In genomic region chrX:6859756-6860412, dm6 we compare ENCODE assay signal across 1 fruit fly cellular context.
TF ChIP-seq lines count a peak whose summit lies in the region.

No protein-coding gene starts in this region.

TF ChIP-seq in whole organism, embryonic, 481 proteins besides CTCF, POLR2A, EP300 and RAD21 (continued from another document and continues in another):
- TF ChIP-seq Dll (GFP tag; IDR thresholded peaks at IDR 0.05; lab: Robert Waterston, UW; ENCODE audit: partially characterized antibody) (no peak), Hr78 (GFP tag; optimal IDR thresholded peaks at IDR 0.05; lab: Kevin White, UChicago) (no peak), Dip3 (GFP tag; optimal IDR thresholded peaks at IDR 0.05; lab: Kevin White, UChicago) (peak; percentile 82), sob (GFP tag; IDR thresholded peaks at IDR 0.05; lab: Robert Waterston, UW) (peak; percentile 63; the same call in 1 of the 2 replicates), Trl (optimal IDR thresholded peaks at IDR 0.05; lab: Kevin White, UChicago) (no peak), Trl (GFP tag; optimal IDR thresholded peaks at IDR 0.05; lab: Kevin White, UChicago) (peak; percentile 78), CG14667 (GFP tag; IDR thresholded peaks at IDR 0.05; lab: Robert Waterston, UW) (0 out of 2 replicates have a peak, but pooled peaks have one; percentile 44), CG4282 (GFP tag; optimal IDR thresholded peaks at IDR 0.05; lab: Kevin White, UChicago) (no peak), rib (GFP tag; IDR thresholded peaks at IDR 0.05; lab: Robert Waterston, UW) (0 out of 2 replicates have a peak, but pooled peaks have one; percentile 21), CG34376 (GFP tag; optimal IDR thresholded peaks at IDR 0.05; lab: Kevin White, UChicago) (peak; percentile 76), corto (GFP tag; optimal IDR thresholded peaks at IDR 0.05; lab: Kevin White, UChicago) (peak; percentile 21), scrt (GFP tag; optimal IDR thresholded peaks at IDR 0.05; lab: Kevin White, UChicago) (peak; percentile 76), cato (GFP tag; optimal IDR thresholded peaks at IDR 0.05; lab: Kevin White, UChicago; ENCODE audit: borderline replicate concordance) (peak; percentile 62), seq (GFP tag; IDR thresholded peaks at IDR 0.05; lab: Robert Waterston, UW) (0 out of 2 replicates have a peak, but pooled peaks have one; percentile 10), CG8765 (GFP tag; IDR thresholded peaks at IDR 0.05; lab: Robert Waterston, UW) (peak; percentile 36; the same call in 1 of the 2 replicates), Dp (GFP tag; optimal IDR thresholded peaks at IDR 0.05; lab: Kevin White, UChicago) (no peak), exex (tag; optimal IDR thresholded peaks at IDR 0.05; lab: Kevin White, UChicago) (peak; percentile 20), NC2β (GFP tag; optimal IDR thresholded peaks at IDR 0.05; lab: Kevin White, UChicago) (no peak), Oli (tag; optimal IDR thresholded peaks at IDR 0.05; lab: Kevin White, UChicago) (peak; percentile 74), CG12219 (GFP tag; optimal IDR thresholded peaks at IDR 0.05; lab: Kevin White, UChicago) (peak; percentile 61), gro (GFP tag; optimal IDR thresholded peaks at IDR 0.05; lab: Kevin White, UChicago) (peak; percentile 74), fru (optimal IDR thresholded peaks at IDR 0.05; lab: Kevin White, UChicago) (no peak), CG18476 (GFP tag; optimal IDR thresholded peaks at IDR 0.05; lab: Kevin White, UChicago) (peak; percentile 82), Drgx (GFP tag; IDR thresholded peaks at IDR 0.05; lab: Robert Waterston, UW) (peak; percentile 44), ttk (GFP tag; IDR thresholded peaks at IDR 0.05; lab: Robert Waterston, UW) (peak; percentile 64), CG9609 (GFP tag; optimal IDR thresholded peaks at IDR 0.05; lab: Kevin White, UChicago) (no peak), inv (GFP tag; IDR thresholded peaks at IDR 0.05; lab: Robert Waterston, UW; ENCODE audit: partially characterized antibody) (no peak), pan (optimal IDR thresholded peaks at IDR 0.05; lab: Kevin White, UChicago) (no peak), pan (GFP tag; optimal IDR thresholded peaks at IDR 0.05 in 1 of 2, IDR thresholded peaks at IDR 0.05 in 1 of 2) (peak in 1 of 2 experiments; percentile 71), wdn (GFP tag; IDR thresholded peaks at IDR 0.05; lab: Robert Waterston, UW) (no peak), sug (tag; optimal IDR thresholded peaks at IDR 0.05; lab: Kevin White, UChicago) (peak; percentile 25), Bdp1 (GFP tag; optimal IDR thresholded peaks at IDR 0.05; lab: Kevin White, UChicago) (no peak), CG33213 (GFP tag; optimal IDR thresholded peaks at IDR 0.05; lab: Kevin White, UChicago) (peak; percentile 64), Dref (GFP tag; IDR thresholded peaks at IDR 0.05; lab: Robert Waterston, UW) (no peak), z (GFP tag; IDR thresholded peaks at IDR 0.05; lab: Robert Waterston, UW) (no peak), Gug (GFP tag; IDR thresholded peaks at IDR 0.05; lab: Robert Waterston, UW) (peak; percentile 76), H2.0 (GFP tag; IDR thresholded peaks at IDR 0.05; lab: Robert Waterston, UW) (peak; percentile 10; the same call in 1 of the 2 replicates), run (tag; optimal IDR thresholded peaks at IDR 0.05; lab: Kevin White, UChicago) (peak; percentile 23), Nf-YB (GFP tag; optimal IDR thresholded peaks at IDR 0.05; lab: Kevin White, UChicago) (no peak), NFAT (GFP tag; IDR thresholded peaks at IDR 0.05; lab: Robert Waterston, UW) (peak; percentile 64; the same call in 1 of the 2 replicates), CG6254 (GFP tag; optimal IDR thresholded peaks at IDR 0.05; lab: Kevin White, UChicago) (peak; percentile 48), bowl (GFP tag; IDR thresholded peaks at IDR 0.05; lab: Robert Waterston, UW) (0 out of 2 replicates have a peak, but pooled peaks have one; percentile 35), CG7987 (GFP tag; optimal IDR thresholded peaks at IDR 0.05; lab: Kevin White, UChicago) (peak; percentile 23), CG9932 (GFP tag; IDR thresholded peaks at IDR 0.05; lab: Robert Waterston, UW) (peak; percentile 79), TFAM (GFP tag; optimal IDR thresholded peaks at IDR 0.05; lab: Kevin White, UChicago) (peak; percentile 55), toy (GFP tag; IDR thresholded peaks at IDR 0.05; lab: Robert Waterston, UW) (peak; percentile 46; the same call in 1 of the 2 replicates), Gsc (GFP tag; IDR thresholded peaks at IDR 0.05; lab: Robert Waterston, UW) (no peak), CG12104 (GFP tag; optimal IDR thresholded peaks at IDR 0.05; lab: Kevin White, UChicago) (peak; percentile 86), danr (GFP tag; IDR thresholded peaks at IDR 0.05; lab: Robert Waterston, UW) (peak; percentile 57), gsb-n (tag; optimal IDR thresholded peaks at IDR 0.05; lab: Kevin White, UChicago) (peak; percentile 3), CG5245 (GFP tag; optimal IDR thresholded peaks at IDR 0.05; lab: Kevin White, UChicago) (peak; percentile 68), CG34422 (GFP tag; IDR thresholded peaks at IDR 0.05; lab: Robert Waterston, UW) (peak; percentile 81), dan (GFP tag; IDR thresholded peaks at IDR 0.05; lab: Robert Waterston, UW) (no peak), CG11723 (GFP tag; optimal IDR thresholded peaks at IDR 0.05; lab: Kevin White, UChicago) (peak; percentile 20), tin (GFP tag; optimal IDR thresholded peaks at IDR 0.05; lab: Kevin White, UChicago) (peak; percentile 80), tll (GFP tag; optimal IDR thresholded peaks at IDR 0.05; lab: Kevin White, UChicago) (no peak), CG9727 (GFP tag; optimal IDR thresholded peaks at IDR 0.05; lab: Kevin White, UChicago) (peak; percentile 90), ftz-f1 (GFP tag; optimal IDR thresholded peaks at IDR 0.05; lab: Kevin White, UChicago) (peak; percentile 85), da (GFP tag; optimal IDR thresholded peaks at IDR 0.05; lab: Kevin White, UChicago) (no peak), Ssrp (tag; optimal IDR thresholded peaks at IDR 0.05; lab: Kevin White, UChicago) (peak; percentile 85), CG18011 (GFP tag; optimal IDR thresholded peaks at IDR 0.05; lab: Kevin White, UChicago) (no peak), Hmr (GFP tag; optimal IDR thresholded peaks at IDR 0.05; lab: Kevin White, UChicago) (peak; percentile 41), Poxn (GFP tag; IDR thresholded peaks at IDR 0.05; lab: Robert Waterston, UW) (no peak), CG16863 (GFP tag; optimal IDR thresholded peaks at IDR 0.05; lab: Kevin White, UChicago) (no peak), cwo (GFP tag; optimal IDR thresholded peaks at IDR 0.05; lab: Kevin White, UChicago) (peak; percentile 80), CG11093 (GFP tag; IDR thresholded peaks at IDR 0.05; lab: Robert Waterston, UW) (peak; percentile 75), CG33557 (GFP tag; optimal IDR thresholded peaks at IDR 0.05; lab: Kevin White, UChicago) (no peak), CG3726 (GFP tag; IDR thresholded peaks at IDR 0.05; lab: Robert Waterston, UW) (0 out of 3 replicates have a peak, but pooled peaks have one; percentile 11), HLH54F (GFP tag; optimal IDR thresholded peaks at IDR 0.05; lab: Kevin White, UChicago) (peak; percentile 28), Rfx (GFP tag; IDR thresholded peaks at IDR 0.05; lab: Robert Waterston, UW) (peak; percentile 88), CG12942 (GFP tag; optimal IDR thresholded peaks at IDR 0.05; lab: Kevin White, UChicago) (no peak), CG4404 (GFP tag; IDR thresholded peaks at IDR 0.05; lab: Robert Waterston, UW) (peak; percentile 62), CG8944 (GFP tag; optimal IDR thresholded peaks at IDR 0.05; lab: Kevin White, UChicago) (no peak), CG6272 (GFP tag; IDR thresholded peaks at IDR 0.05; lab: Robert Waterston, UW) (peak; percentile 61), jing (GFP tag; optimal IDR thresholded peaks at IDR 0.05; lab: Kevin White, UChicago) (no peak), CG12744 (GFP tag; optimal IDR thresholded peaks at IDR 0.05; lab: Kevin White, UChicago) (peak; percentile 67), CG13624 (GFP tag; optimal IDR thresholded peaks at IDR 0.05; lab: Kevin White, UChicago) (peak; percentile 73), Xbp1 (GFP tag; optimal IDR thresholded peaks at IDR 0.05; lab: Kevin White, UChicago) (no peak), gt (GFP tag; IDR thresholded peaks at IDR 0.05; lab: Robert Waterston, UW) (no peak), trem (tag; optimal IDR thresholded peaks at IDR 0.05; lab: Kevin White, UChicago) (peak; percentile 54), CG7928 (GFP tag; optimal IDR thresholded peaks at IDR 0.05; lab: Kevin White, UChicago) (peak; percentile 20), CG15696 (tag; optimal IDR thresholded peaks at IDR 0.05; lab: Kevin White, UChicago) (peak; percentile 46), otp (GFP tag; IDR thresholded peaks at IDR 0.05; lab: Robert Waterston, UW) (no peak), pnt (GFP tag; optimal IDR thresholded peaks at IDR 0.05; lab: Kevin White, UChicago) (peak; percentile 84), CG15269 (tag; optimal IDR thresholded peaks at IDR 0.05; lab: Kevin White, UChicago) (peak; percentile 59), CG14860 (GFP tag; IDR thresholded peaks at IDR 0.05; lab: Robert Waterston, UW; ENCODE audit: partially characterized antibody) (no peak), mirr (GFP tag; optimal IDR thresholded peaks at IDR 0.05; lab: Kevin White, UChicago) (no peak), wek (GFP tag; optimal IDR thresholded peaks at IDR 0.05; lab: Kevin White, UChicago) (no peak), CG12155 (GFP tag; optimal IDR thresholded peaks at IDR 0.05; lab: Kevin White, UChicago) (peak; percentile 79), CG16779 (GFP tag; IDR thresholded peaks at IDR 0.05; lab: Robert Waterston, UW) (no peak), CG17385 (GFP tag; optimal IDR thresholded peaks at IDR 0.05; lab: Kevin White, UChicago) (peak; percentile 73), CG10654 (GFP tag; optimal IDR thresholded peaks at IDR 0.05; lab: Kevin White, UChicago) (peak; percentile 70), CG12391 (tag; optimal IDR thresholded peaks at IDR 0.05; lab: Kevin White, UChicago) (peak; percentile 53), Usf (GFP tag; optimal IDR thresholded peaks at IDR 0.05; lab: Kevin White, UChicago) (peak; percentile 33), tap (tag; optimal IDR thresholded peaks at IDR 0.05; lab: Kevin White, UChicago) (peak; percentile 23), Chrac-16 (GFP tag; optimal IDR thresholded peaks at IDR 0.05; lab: Kevin White, UChicago) (no peak), wor (GFP tag; IDR thresholded peaks at IDR 0.05; lab: Robert Waterston, UW) (no peak), fd96Cb (tag; optimal IDR thresholded peaks at IDR 0.05; lab: Kevin White, UChicago) (peak; percentile 87), Six4 (GFP tag; optimal IDR thresholded peaks at IDR 0.05; lab: Kevin White, UChicago) (peak; percentile 70), CG7372 (GFP tag; IDR thresholded peaks at IDR 0.05; lab: Robert Waterston, UW) (peak; percentile 59), hkb (optimal IDR thresholded peaks at IDR 0.05; lab: Kevin White, UChicago) (no peak), hkb (GFP tag; IDR thresholded peaks at IDR 0.05; lab: Robert Waterston, UW) (peak; percentile 65; the same call in 1 of the 2 replicates), zen (tag; optimal IDR thresholded peaks at IDR 0.05; lab: Kevin White, UChicago) (peak; percentile 27), twi (tag; optimal IDR thresholded peaks at IDR 0.05; lab: Kevin White, UChicago) (no peak), CG14441 (GFP tag; IDR thresholded peaks at IDR 0.05; lab: Robert Waterston, UW) (peak; percentile 70), CG4707 (GFP tag; optimal IDR thresholded peaks at IDR 0.05; lab: Kevin White, UChicago) (no peak), CG9437 (GFP tag; optimal IDR thresholded peaks at IDR 0.05; lab: Kevin White, UChicago) (peak; percentile 39), CG6683 (GFP tag; optimal IDR thresholded peaks at IDR 0.05; lab: Kevin White, UChicago) (peak; percentile 68), CG30403 (GFP tag; optimal IDR thresholded peaks at IDR 0.05; lab: Kevin White, UChicago) (peak; percentile 64), disco-r (GFP tag; optimal IDR thresholded peaks at IDR 0.05; lab: Kevin White, UChicago) (no peak), Jarid2 (GFP tag; optimal IDR thresholded peaks at IDR 0.05; lab: Kevin White, UChicago) (peak; percentile 53), Hsf (GFP tag; optimal IDR thresholded peaks at IDR 0.05; lab: Kevin White, UChicago) (peak; percentile 45), abd-A (tag; optimal IDR thresholded peaks at IDR 0.05; lab: Kevin White, UChicago) (peak; percentile 52), Ptx1 (GFP tag; IDR thresholded peaks at IDR 0.05; lab: Robert Waterston, UW) (peak; percentile 84), lbe (GFP tag; optimal IDR thresholded peaks at IDR 0.05; lab: Kevin White, UChicago) (peak; percentile 25), Max (GFP tag; optimal IDR thresholded peaks at IDR 0.05; lab: Kevin White, UChicago) (peak; percentile 80), crc (GFP tag; optimal IDR thresholded peaks at IDR 0.05; lab: Kevin White, UChicago) (peak; percentile 73), Scr (GFP tag; IDR thresholded peaks at IDR 0.05; lab: Robert Waterston, UW; ENCODE audit: partially characterized antibody) (no peak), Atf6 (GFP tag; IDR thresholded peaks at IDR 0.05; lab: Robert Waterston, UW) (peak; percentile 10; the same call in 1 of the 2 replicates), dpn (GFP tag; optimal IDR thresholded peaks at IDR 0.05; lab: Kevin White, UChicago) (peak; percentile 23 to 87), CG10267 (tag; optimal IDR thresholded peaks at IDR 0.05; lab: Kevin White, UChicago) (peak; percentile 74), CG43689 (GFP tag; IDR thresholded peaks at IDR 0.05; lab: Robert Waterston, UW) (no peak), CG3847 (GFP tag; IDR thresholded peaks at IDR 0.05; lab: Robert Waterston, UW) (peak; percentile 54), CG11085 (GFP tag; IDR thresholded peaks at IDR 0.05; lab: Robert Waterston, UW) (peak; percentile 67; the same call in 1 of the 2 replicates), Nf-YC (tag; optimal IDR thresholded peaks at IDR 0.05; lab: Kevin White, UChicago) (peak; percentile 74), CG10543 (GFP tag; optimal IDR thresholded peaks at IDR 0.05; lab: Kevin White, UChicago) (peak; percentile 1), CG10274 (GFP tag; optimal IDR thresholded peaks at IDR 0.05; lab: Kevin White, UChicago) (peak; percentile 100), Optix (GFP tag; IDR thresholded peaks at IDR 0.05; lab: Robert Waterston, UW) (peak; percentile 52; the same call in 1 of the 3 replicates), CHES-1-like (GFP tag; optimal IDR thresholded peaks at IDR 0.05; lab: Kevin White, UChicago) (no peak), CG10209 (GFP tag; optimal IDR thresholded peaks at IDR 0.05; lab: Kevin White, UChicago) (peak; percentile 85), CG7556 (GFP tag; optimal IDR thresholded peaks at IDR 0.05; lab: Kevin White, UChicago) (peak; percentile 72)
